Worm (Caenorhabditis elegans): Measurements from ENCODE around the gene mrp-8.
"Not testable (repeated sequence)": the region's sequence is repeated elsewhere in the genome, so short reads cannot be mapped to it uniquely, and the experiment has no call there.

The mrp-8 gene

DNA sequence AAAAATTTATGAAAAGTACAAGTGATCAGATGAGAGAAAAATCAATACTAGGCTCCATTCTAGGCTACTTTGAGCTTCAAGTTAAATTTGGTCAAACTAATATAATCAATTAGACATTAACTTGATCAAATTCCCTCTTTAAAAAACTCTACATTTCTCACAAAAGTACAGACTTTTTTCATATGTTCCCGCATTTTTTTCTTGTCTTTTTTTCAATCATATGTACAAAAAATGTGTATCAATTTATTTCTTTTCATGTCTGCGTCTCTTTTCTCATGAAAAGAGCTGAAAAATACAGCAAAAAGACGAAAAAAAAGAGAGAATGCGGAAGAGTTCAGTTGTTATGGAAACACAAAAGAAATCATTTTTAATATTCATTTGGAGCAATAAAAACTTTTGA lies 3.7 kb downstream of the mrp-8 start:
- TF ChIP-seq tbx-9 (tag; optimal IDR thresholded peaks at IDR 0.05; ENCODE audit: borderline replicate concordance) (no peak), madf-6 (GFP tag; IDR thresholded peaks at IDR 0.05) (no peak), aptf-2 (GFP tag; conservative IDR thresholded peaks at IDR 0.05) (no peak), pbrm-1 (GFP tag; IDR thresholded peaks at IDR 0.05) (no peak)

DNA sequence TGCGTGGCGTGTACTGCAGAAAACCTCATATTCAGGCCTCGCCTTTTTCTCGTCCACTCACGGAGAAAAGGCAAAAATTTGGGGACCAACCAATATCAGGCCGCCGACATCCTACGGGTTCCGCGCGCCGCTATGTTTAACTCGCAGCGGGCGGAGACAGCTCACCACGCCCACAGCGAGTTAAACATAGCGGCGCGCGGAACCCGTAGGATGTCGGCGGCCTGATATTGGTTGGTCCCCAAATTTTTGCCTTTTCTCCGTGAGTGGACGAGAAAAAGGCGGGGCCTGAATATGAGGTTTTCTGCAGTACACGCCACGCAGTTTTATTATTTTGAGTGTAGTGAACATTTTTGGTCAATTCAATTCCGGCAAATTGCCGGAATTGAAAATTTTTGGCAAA lies 4.5 kb downstream of the mrp-8 start:
- TF ChIP-seq hmg-1.2 (GFP tag; IDR thresholded peaks at IDR 0.05): peak; percentile 18; the same call in 1 of the 2 replicates
- TF ChIP-seq snpc-1.1 (tag; optimal IDR thresholded peaks at IDR 0.05; ENCODE audit: insufficient read depth): peak; percentile 43
- not testable (repeated sequence) for TF ChIP-seq snpc-4 (GFP tag; optimal IDR thresholded peaks at IDR 0.05)
- peak in 2 of 4 experiments; percentile 64 to 90 for TF ChIP-seq snpc-4 (tag; optimal IDR thresholded peaks at IDR 0.05)

DNA sequence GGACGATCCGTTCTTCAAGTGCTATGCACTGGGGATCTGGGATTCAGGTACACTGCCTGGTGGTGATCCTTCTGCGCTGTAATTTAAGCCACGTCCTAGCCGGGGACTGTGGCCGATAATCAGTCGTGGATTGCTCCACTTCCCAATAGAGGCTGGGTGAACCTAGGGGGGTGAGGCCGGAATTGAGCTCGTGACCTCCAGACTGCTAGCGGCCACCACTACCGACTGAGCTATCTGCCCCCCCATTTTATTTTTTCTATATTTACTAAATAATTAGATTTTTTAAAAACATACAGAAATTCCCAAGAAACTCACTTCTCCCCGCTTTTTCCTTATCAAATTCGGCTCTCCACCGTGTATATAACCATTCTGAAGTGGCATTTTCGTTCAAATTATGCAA lies 5.7 kb downstream of the mrp-8 start:
- TF ChIP-seq ztf-28 (GFP tag; IDR thresholded peaks at IDR 0.05) (no peak), lin-26 (GFP tag; IDR thresholded peaks at IDR 0.05) (no peak), rcor-1 (GFP tag; IDR thresholded peaks at IDR 0.05) (no peak), ceh-79 (tag; optimal IDR thresholded peaks at IDR 0.05) (no peak), rpc-1 (optimal IDR thresholded peaks at IDR 0.05) (no peak), rpc-1 (tag; optimal IDR thresholded peaks at IDR 0.05) (peak; percentile 56), cebp-2 (GFP tag; IDR thresholded peaks at IDR 0.05) (no peak), tbp1 (GFP tag; optimal IDR thresholded peaks at IDR 0.05) (peak; percentile 32), egl-44 (GFP tag; IDR thresholded peaks at IDR 0.05) (0 out of 2 replicates have a peak, but pooled peaks have one; percentile 46)

DNA sequence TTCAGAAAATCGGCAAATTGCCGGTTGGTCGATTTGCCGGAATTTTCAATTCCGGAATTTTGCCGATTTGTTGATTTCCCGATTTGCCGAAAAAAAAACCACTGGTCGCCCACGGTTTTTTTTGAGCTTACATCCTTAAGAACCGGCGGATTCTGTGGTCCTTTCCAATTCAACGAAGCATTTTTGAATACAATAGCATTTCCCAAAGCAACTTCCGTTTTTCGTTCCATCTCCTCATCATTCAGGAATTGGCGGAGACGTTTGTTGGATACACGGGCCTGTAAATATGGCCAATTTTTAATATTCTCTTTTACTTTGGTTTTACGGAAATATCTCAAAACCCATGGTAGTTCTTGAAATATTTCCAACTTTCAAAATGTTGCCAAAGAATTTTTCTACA lies 10.5 kb downstream of the mrp-8 start:
- TF ChIP-seq hmg-1.2 (GFP tag; IDR thresholded peaks at IDR 0.05) (no peak), Y79H2A.3 (GFP tag; conservative IDR thresholded peaks at IDR 0.05) (no peak), tlf-1 (GFP tag; optimal IDR thresholded peaks at IDR 0.05) (no peak), let-526 (GFP tag; IDR thresholded peaks at IDR 0.05) (no peak)

DNA sequence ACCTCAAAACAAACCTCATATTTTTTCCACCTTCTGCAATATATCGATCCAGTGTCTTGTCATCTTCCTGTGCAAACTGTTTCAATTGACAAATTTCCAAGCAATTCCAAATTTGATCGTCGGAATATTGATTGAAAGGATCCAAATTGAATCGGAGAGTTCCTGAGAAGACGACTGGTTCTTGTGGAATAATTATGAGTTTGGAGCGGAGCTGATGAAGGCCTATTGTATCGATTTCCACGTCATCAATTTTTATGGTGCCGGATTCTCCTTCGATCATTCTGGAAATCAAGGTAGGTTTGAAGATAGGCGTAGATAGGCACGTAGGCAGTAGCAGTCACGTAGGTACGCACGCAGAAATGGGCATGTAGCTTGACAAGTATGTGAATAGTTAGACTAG lies 18.8 kb downstream of the mrp-8 start:
- no peak for TF ChIP-seq hrde-1 (tag; optimal IDR thresholded peaks at IDR 0.05; ENCODE audit: borderline replicate concordance)
- no peak for TF ChIP-seq snpc-4 (GFP tag; optimal IDR thresholded peaks at IDR 0.05)
- no peak for TF ChIP-seq snpc-4 (tag; optimal IDR thresholded peaks at IDR 0.05)
- no peak for TF ChIP-seq madf-6 (GFP tag; IDR thresholded peaks at IDR 0.05)
- TF ChIP-seq F49E8.2 (tag; optimal IDR thresholded peaks at IDR 0.05; ENCODE audit: insufficient read depth): no peak
- TF ChIP-seq C17E4.6 (GFP tag; IDR thresholded peaks at IDR 0.05): no peak
- TF ChIP-seq nhr-179 (tag; optimal IDR thresholded peaks at IDR 0.05): no peak
- TF ChIP-seq sdz-38 (tag; optimal IDR thresholded peaks at IDR 0.05): no peak
- no peak for TF ChIP-seq ama-1 (optimal IDR thresholded peaks at IDR 0.05)
- TF ChIP-seq ama-1 (GFP tag; optimal IDR thresholded peaks at IDR 0.05): no peak
- TF ChIP-seq ztf-25 (GFP tag; IDR thresholded peaks at IDR 0.05): no peak
- no peak for TF ChIP-seq pbrm-1 (GFP tag; IDR thresholded peaks at IDR 0.05)
- TF ChIP-seq tlf-1 (GFP tag; optimal IDR thresholded peaks at IDR 0.05): no peak
- no peak for TF ChIP-seq F33H1.4 (GFP tag; IDR thresholded peaks at IDR 0.05)
- TF ChIP-seq D2030.7 (GFP tag; IDR thresholded peaks at IDR 0.05): no peak
- no peak for TF ChIP-seq attf-5 (GFP tag; optimal IDR thresholded peaks at IDR 0.05)
- no peak for TF ChIP-seq hlh-26 (GFP tag; conservative IDR thresholded peaks at IDR 0.05)
- TF ChIP-seq B0035.1 (tag; optimal IDR thresholded peaks at IDR 0.05): no peak
- TF ChIP-seq egl-18 (GFP tag; IDR thresholded peaks at IDR 0.05): no peak
- no peak for TF ChIP-seq Y56A3A.18 (GFP tag; IDR thresholded peaks at IDR 0.05)

Data from whole organism, young adult.